Fruit fly (Drosophila melanogaster) whole organism, prepupa: Measurements from ENCODE around the gene Nplp3.

Source experiments
- Blimp-1 ChIP-seq: fragments of 200-800 bp; sonication (Bioruptor generic); optimal IDR thresholded peaks from 3 replicates; lab custom pipeline; 2017; ENCODE audit warnings: missing biosample characterization, missing genetic modification characterization, mild to moderate bottlenecking, moderate library complexity, missing genetic modification reagents
- CG11294 ChIP-seq: fragments of 200-800 bp; sonication (Bioruptor generic); IDR thresholded peaks from 2 replicates; pipeline ENCODE4 v1.3.6; 2022; ENCODE audit warnings: missing biosample characterization, missing genetic modification characterization
- CG11762 ChIP-seq: fragments of 200-800 bp; sonication (Bioruptor generic); optimal IDR thresholded peaks from 3 replicates; lab custom pipeline; 2016; ENCODE audit warnings: missing biosample characterization, missing genetic modification characterization; ENCODE audit not compliant: insufficient read depth
- CG11902 ChIP-seq: fragments of 200-800 bp; sonication (Bioruptor generic); optimal IDR thresholded peaks from 3 replicates; lab custom pipeline; 2016; ENCODE audit warnings: missing biosample characterization, missing genetic modification characterization
- CG15336 ChIP-seq: fragments of 200-800 bp; sonication (Bioruptor generic); IDR thresholded peaks from 2 replicates; pipeline ENCODE4 v1.3.6; 2022; ENCODE audit warnings: missing biosample characterization, missing genetic modification characterization
- CG16779 ChIP-seq: fragments of 200-800 bp; sonication (Bioruptor generic); optimal IDR thresholded peaks from 3 replicates; lab custom pipeline; 2017; ENCODE audit warnings: missing biosample characterization, mild to moderate bottlenecking, missing genetic modification characterization
- CG3032 ChIP-seq: fragments of 200-800 bp; optimal IDR thresholded peaks from 2 replicates; lab custom pipeline; 2019; ENCODE audit warnings: missing biosample characterization, mild to moderate bottlenecking, missing genetic modification characterization, moderate library complexity
- CG31627 ChIP-seq: fragments of 200-800 bp; sonication (Bioruptor generic); optimal IDR thresholded peaks from 3 replicates; lab custom pipeline; 2016; ENCODE audit warnings: missing biosample characterization, missing genetic modification characterization
- CG32006 ChIP-seq: fragments of 200-800 bp; sonication (Bioruptor generic); optimal IDR thresholded peaks from 3 replicates; lab custom pipeline; 2017; ENCODE audit warnings: missing biosample characterization, mild to moderate bottlenecking, missing genetic modification characterization
- CG34406 ChIP-seq: fragments of 200-800 bp; sonication (Bioruptor generic); optimal IDR thresholded peaks from 3 replicates; lab custom pipeline; 2016; ENCODE audit warnings: missing biosample characterization, missing genetic modification characterization
- CG6792 ChIP-seq: fragments of 200-800 bp; sonication (Bioruptor generic); optimal IDR thresholded peaks from 3 replicates; lab custom pipeline; 2016; ENCODE audit warnings: missing biosample characterization, missing genetic modification characterization
- CG6854 ChIP-seq: fragments of 200-800 bp; sonication (Bioruptor generic); optimal IDR thresholded peaks from 2 replicates; lab custom pipeline; 2017; ENCODE audit warnings: missing biosample characterization, mild to moderate bottlenecking, missing genetic modification characterization
- CG7368 ChIP-seq: fragments of 200-800 bp; sonication (Bioruptor generic); optimal IDR thresholded peaks from 3 replicates; lab custom pipeline; 2016; ENCODE audit warnings: missing biosample characterization, missing genetic modification characterization
- CG8119 ChIP-seq: fragments of 200-800 bp; sonication (Bioruptor generic); IDR thresholded peaks from 3 replicates; pipeline ENCODE4 v1.3.6; 2022; ENCODE audit warnings: missing biosample characterization, missing genetic modification characterization
- CG8319 ChIP-seq: fragments of 200-800 bp; sonication (Bioruptor generic); optimal IDR thresholded peaks from 3 replicates; lab custom pipeline; 2016; ENCODE audit warnings: missing biosample characterization, missing genetic modification characterization
- CG8632 ChIP-seq: fragments of 200-800 bp; sonication (Bioruptor generic); optimal IDR thresholded peaks from 3 replicates; lab custom pipeline; 2016; ENCODE audit warnings: missing biosample characterization, missing genetic modification characterization
- Eip75B ChIP-seq: fragments of 200-800 bp; sonication (Bioruptor generic); optimal IDR thresholded peaks from 3 replicates; lab custom pipeline; 2016; ENCODE audit warnings: missing biosample characterization, missing genetic modification characterization
- Eip93F ChIP-seq: fragments of 200-800 bp; sonication (Bioruptor generic); optimal IDR thresholded peaks from 2 replicates; lab custom pipeline; 2016; ENCODE audit warnings: missing biosample characterization, mild to moderate bottlenecking, missing genetic modification characterization
- Ets21C ChIP-seq: fragments of 200-800 bp; sonication (Bioruptor generic); optimal IDR thresholded peaks from 3 replicates; lab custom pipeline; 2016; ENCODE audit warnings: missing biosample characterization, missing genetic modification characterization
- Ets96B ChIP-seq: fragments of 200-800 bp; optimal IDR thresholded peaks from 2 replicates; lab custom pipeline; 2019; ENCODE audit warnings: missing biosample characterization, mild to moderate bottlenecking, missing genetic modification characterization, moderate library complexity
- Gug ChIP-seq: fragments of 200-800 bp; sonication (Bioruptor generic); IDR thresholded peaks from 2 replicates; pipeline ENCODE4 v1.3.6; 2022; ENCODE audit warnings: missing biosample characterization, missing genetic modification characterization
- Hr39 ChIP-seq: fragments of 200-800 bp; sonication (Bioruptor generic); optimal IDR thresholded peaks from 2 replicates; lab custom pipeline; 2016; ENCODE audit warnings: missing biosample characterization, missing genetic modification characterization
- Lpt ChIP-seq: fragments of 200-800 bp; sonication (Bioruptor generic); optimal IDR thresholded peaks from 3 replicates; lab custom pipeline; 2016; ENCODE audit warnings: missing biosample characterization, missing genetic modification characterization
- OdsH ChIP-seq: fragments of 200-800 bp; sonication (Bioruptor generic); optimal IDR thresholded peaks from 3 replicates; lab custom pipeline; 2016; ENCODE audit warnings: missing biosample characterization, missing genetic modification characterization
- Smox ChIP-seq: fragments of 200-800 bp; sonication (Bioruptor generic); optimal IDR thresholded peaks from 3 replicates; lab custom pipeline; 2016; ENCODE audit warnings: missing biosample characterization, missing genetic modification characterization
- Sox102F ChIP-seq: fragments of 200-800 bp; sonication (Bioruptor generic); optimal IDR thresholded peaks from 2 replicates; lab custom pipeline; 2016; ENCODE audit warnings: missing biosample characterization, mild to moderate bottlenecking, missing genetic modification characterization
- Sox14 ChIP-seq: fragments of 200-800 bp; sonication (Bioruptor generic); optimal IDR thresholded peaks from 3 replicates; lab custom pipeline; 2016; ENCODE audit warnings: missing biosample characterization, missing genetic modification characterization
- achi ChIP-seq: fragments of 200-800 bp; sonication (Bioruptor generic); optimal IDR thresholded peaks from 3 replicates; lab custom pipeline; 2016; ENCODE audit warnings: missing biosample characterization, missing genetic modification characterization
- acj6 ChIP-seq: fragments of 200-800 bp; sonication (Bioruptor generic); optimal IDR thresholded peaks from 3 replicates; lab custom pipeline; 2016; ENCODE audit warnings: missing biosample characterization, missing genetic modification characterization
- cyc ChIP-seq: fragments of 200-800 bp; sonication (Bioruptor generic); optimal IDR thresholded peaks from 3 replicates; lab custom pipeline; 2016; ENCODE audit warnings: missing biosample characterization, missing genetic modification characterization
- dac ChIP-seq: fragments of 200-800 bp; sonication (Bioruptor generic); optimal IDR thresholded peaks from 2 replicates; lab custom pipeline; 2017; ENCODE audit warnings: missing biosample characterization, mild to moderate bottlenecking, missing genetic modification characterization
- eg ChIP-seq: fragments of 200-800 bp; sonication (Bioruptor generic); IDR thresholded peaks from 3 replicates; pipeline ENCODE4 v1.3.6; 2022; ENCODE audit warnings: missing biosample characterization, missing genetic modification characterization
- esn ChIP-seq: fragments of 200-800 bp; sonication (Bioruptor generic); optimal IDR thresholded peaks from 2 replicates; lab custom pipeline; 2016; ENCODE audit warnings: missing biosample characterization, mild to moderate bottlenecking, missing genetic modification characterization, moderate library complexity
- fd59A ChIP-seq: fragments of 200-800 bp; sonication (Bioruptor generic); optimal IDR thresholded peaks from 2 replicates; lab custom pipeline; 2017; ENCODE audit warnings: missing biosample characterization, mild to moderate bottlenecking, missing genetic modification characterization, missing genetic modification reagents
- lz ChIP-seq: fragments of 200-800 bp; sonication (Bioruptor generic); optimal IDR thresholded peaks from 3 replicates; lab custom pipeline; 2016; ENCODE audit warnings: missing biosample characterization, missing genetic modification characterization
- net ChIP-seq: fragments of 200-800 bp; sonication (Bioruptor generic); optimal IDR thresholded peaks from 3 replicates; lab custom pipeline; 2016; ENCODE audit warnings: missing biosample characterization, missing genetic modification characterization
- pdm3 ChIP-seq: fragments of 200-800 bp; sonication (Bioruptor generic); optimal IDR thresholded peaks from 3 replicates; lab custom pipeline; 2016; ENCODE audit warnings: missing biosample characterization, missing genetic modification characterization
- salr ChIP-seq, 2 experiments: fragments of 200-800 bp; sonication (Bioruptor generic); optimal IDR thresholded peaks; 3 replicates each; lab custom pipeline; 2016 to 2018; ENCODE audit warnings: missing biosample characterization in 2 of 2, missing genetic modification characterization in 2 of 2, mild to moderate bottlenecking in 1 of 2
- spab ChIP-seq: fragments of 200-800 bp; sonication (Bioruptor generic); optimal IDR thresholded peaks from 2 replicates; lab custom pipeline; 2017; ENCODE audit warnings: missing biosample characterization, mild to moderate bottlenecking, missing genetic modification characterization, missing genetic modification reagents
- ss ChIP-seq, 2 experiments: fragments of 200-800 bp; sonication (Bioruptor generic); optimal IDR thresholded peaks; 2 replicates in 1 of 2; 3 replicates in 1 of 2; lab custom pipeline; 2017 to 2018; ENCODE audit warnings: mild to moderate bottlenecking in 2 of 2, missing biosample characterization in 2 of 2, missing genetic modification characterization in 2 of 2, moderate library complexity in 1 of 2
- svp ChIP-seq: fragments of 200-800 bp; sonication (Bioruptor generic); peaks from one replicate; lab custom pipeline; 2016; ENCODE audit warnings: missing biosample characterization, missing genetic modification characterization

Gene Nplp3

DNA sequence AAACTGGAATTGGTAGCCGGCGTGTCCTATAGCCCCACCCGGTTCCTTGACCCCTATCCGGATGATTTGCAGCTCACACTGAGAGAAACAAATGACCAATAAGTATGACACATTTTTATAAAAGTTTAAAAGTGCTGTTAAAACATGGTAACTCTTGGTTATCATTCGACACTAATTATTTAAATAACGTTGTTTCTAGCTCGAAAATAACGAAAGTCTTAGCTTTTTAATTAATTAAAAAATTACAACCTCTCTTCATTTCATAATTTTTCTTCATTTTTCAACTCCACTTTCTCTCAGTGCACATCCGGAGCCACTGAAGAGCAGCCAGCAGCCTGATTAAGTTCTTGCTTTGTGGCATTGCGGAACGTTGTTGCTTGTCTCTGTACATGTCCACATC lies 46.4 kb downstream of the Nplp3 start (continued):
- TF ChIP-seq Sox102F (GFP tag; lab: Kevin White, UChicago), result peak; percentile 85
- TF ChIP-seq net (GFP tag; lab: Kevin White, UChicago), result peak; percentile 88
- peak; percentile 85 for TF ChIP-seq pdm3 (GFP tag; lab: Kevin White, UChicago)
- peak; percentile 77 for TF ChIP-seq CG7368 (GFP tag; lab: Kevin White, UChicago)
- peak; percentile 88 for TF ChIP-seq acj6 (GFP tag; lab: Kevin White, UChicago)
- TF ChIP-seq ss (GFP tag; optimal IDR thresholded peaks at IDR 0.05; lab: Kevin White, UChicago), result peak; percentile 91 to 94
- peak; percentile 90 for TF ChIP-seq CG8632 (GFP tag; lab: Kevin White, UChicago)
- TF ChIP-seq salr (GFP tag; optimal IDR thresholded peaks at IDR 0.05; lab: Kevin White, UChicago), result peak; percentile 75
- peak; percentile 87 for TF ChIP-seq Sox14 (GFP tag; lab: Kevin White, UChicago)
- TF ChIP-seq spab (GFP tag; lab: Kevin White, UChicago), result peak; percentile 88
- peak; percentile 85 for TF ChIP-seq Smox (GFP tag; lab: Kevin White, UChicago)
- peak; percentile 89 for TF ChIP-seq esn (GFP tag; lab: Kevin White, UChicago)
- TF ChIP-seq cyc (GFP tag; lab: Kevin White, UChicago), result peak; percentile 83
- TF ChIP-seq CG32006 (GFP tag; lab: Kevin White, UChicago), result peak; percentile 74
- TF ChIP-seq CG6792 (GFP tag; lab: Kevin White, UChicago), result peak; percentile 86
- TF ChIP-seq CG3032, result peak; percentile 93
- peak; percentile 78 for TF ChIP-seq CG31627 (GFP tag; lab: Kevin White, UChicago)
- peak; percentile 87 for TF ChIP-seq fd59A (GFP tag; lab: Kevin White, UChicago)
- no peak for TF ChIP-seq Gug (GFP tag; lab: Robert Waterston, UW)
- peak; percentile 90 for TF ChIP-seq Ets96B
- TF ChIP-seq CG34406 (GFP tag; lab: Kevin White, UChicago), result peak; percentile 89
- TF ChIP-seq Eip93F (GFP tag; lab: Kevin White, UChicago), result peak; percentile 17
- peak; percentile 81 for TF ChIP-seq CG8119 (GFP tag; lab: Robert Waterston, UW)
- TF ChIP-seq OdsH (GFP tag; lab: Kevin White, UChicago), result peak; percentile 87
- TF ChIP-seq eg (GFP tag; lab: Robert Waterston, UW), result no peak
- TF ChIP-seq lz (GFP tag; lab: Kevin White, UChicago), result peak; percentile 83
- peak; percentile 66 for TF ChIP-seq Lpt (GFP tag; lab: Kevin White, UChicago)
- TF ChIP-seq Ets21C (GFP tag; lab: Kevin White, UChicago), result peak; percentile 69
- peak; percentile 82 for TF ChIP-seq CG16779 (tag; lab: Kevin White, UChicago)
- peak; percentile 79 for TF ChIP-seq CG11902 (GFP tag; lab: Kevin White, UChicago)
- TF ChIP-seq dac, result no peak
- peak; percentile 64 for TF ChIP-seq CG6854
- peak; percentile 94 for TF ChIP-seq svp
- peak; percentile 45; the same call in 1 of the 2 replicates for TF ChIP-seq CG11294 (GFP tag; lab: Robert Waterston, UW)

DNA sequence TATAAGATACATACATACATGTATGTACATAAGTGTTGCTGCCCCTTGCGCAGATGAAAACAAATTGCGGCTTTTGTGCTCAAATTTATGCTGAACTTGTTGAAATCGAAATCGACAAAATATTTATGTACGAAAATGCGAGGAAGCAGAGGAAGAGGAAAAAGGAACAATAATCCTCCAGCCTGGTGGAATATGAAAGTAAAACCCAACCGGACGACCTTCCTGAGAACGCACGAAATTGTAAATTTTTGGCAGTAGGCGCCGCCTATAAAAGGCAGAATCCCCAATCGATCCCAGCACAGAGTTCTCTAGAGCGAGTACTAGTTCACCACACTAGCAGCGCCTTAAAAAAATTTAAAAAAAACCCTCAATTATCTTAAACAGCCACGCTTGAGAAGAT lies 46.8 kb downstream of the Nplp3 start, which contains the start of gene Cpr72Eb:
TSS of gene Cpr72Eb (plus strand) at position 301 of the 400 bp plus-strand sequence.
- no peak for TF ChIP-seq CG11762
- TF ChIP-seq CG3032, result no peak
- TF ChIP-seq pdm3 (GFP tag; lab: Kevin White, UChicago), result no peak
- no peak for TF ChIP-seq CG8319 (GFP tag; lab: Kevin White, UChicago)
- no peak for TF ChIP-seq Lpt (GFP tag; lab: Kevin White, UChicago)
- no peak for TF ChIP-seq Eip93F (GFP tag; lab: Kevin White, UChicago)
- no peak for TF ChIP-seq CG16779 (tag; lab: Kevin White, UChicago)
- no peak for TF ChIP-seq Blimp-1 (GFP tag; lab: Kevin White, UChicago)
- no peak for TF ChIP-seq ss (GFP tag; optimal IDR thresholded peaks at IDR 0.05; lab: Kevin White, UChicago)
- TF ChIP-seq Eip75B (GFP tag; lab: Kevin White, UChicago), result no peak
- no peak for TF ChIP-seq Ets21C (GFP tag; lab: Kevin White, UChicago)
- TF ChIP-seq achi (GFP tag; lab: Kevin White, UChicago), result no peak
- TF ChIP-seq fd59A (GFP tag; lab: Kevin White, UChicago), result no peak
- no peak for TF ChIP-seq CG15336 (GFP tag; lab: Robert Waterston, UW)
- no peak for TF ChIP-seq Smox (GFP tag; lab: Kevin White, UChicago)
- no peak for TF ChIP-seq Hr39
- no peak for TF ChIP-seq Ets96B
